Worm (Caenorhabditis elegans) whole organism, L2 larva: ENCODE data around the gene rpl-5.

ENCODE experiments used
- aly-2 ChIP-seq: fragments of 150-350 bp; optimal IDR thresholded peaks from 2 replicates; lab custom pipeline; 2014; ENCODE audit warnings: missing biosample characterization, missing genetic modification characterization
- ama-1 ChIP-seq: fragments of 150-350 bp; optimal IDR thresholded peaks from 2 replicates; lab custom pipeline; 2018; ENCODE audit warnings: inconsistent platforms
- crh-2 ChIP-seq: sonication (generic microtip); optimal IDR thresholded peaks from 2 replicates; lab custom pipeline; 2017; ENCODE audit warnings: missing biosample characterization, missing genetic modification characterization
- elt-3 ChIP-seq: sonication (generic microtip); optimal IDR thresholded peaks from 2 replicates; lab custom pipeline; 2017; ENCODE audit warnings: missing biosample characterization, missing genetic modification characterization
- lin-39 ChIP-seq: fragments of 150-350 bp; optimal IDR thresholded peaks from 2 replicates; lab custom pipeline; 2014; ENCODE audit warnings: missing biosample characterization, missing genetic modification reagents, missing genetic modification characterization
- nhr-12 ChIP-seq: fragments of 150-350 bp; optimal IDR thresholded peaks from 2 replicates; lab custom pipeline; 2014; ENCODE audit warnings: missing biosample characterization, missing genetic modification characterization
- nhr-237 ChIP-seq: fragments of 150-350 bp; optimal IDR thresholded peaks from 2 replicates; lab custom pipeline; 2014; ENCODE audit warnings: missing biosample characterization, missing genetic modification characterization
- skn-1 ChIP-seq: sonication (generic microtip); optimal IDR thresholded peaks from 2 replicates; lab custom pipeline; 2017; ENCODE audit warnings: missing biosample characterization, missing genetic modification characterization
- snpc-4 ChIP-seq: fragments of 150-350 bp; optimal IDR thresholded peaks from 2 replicates; lab custom pipeline; 2014; ENCODE audit warnings: missing biosample characterization, missing genetic modification characterization
- unc-62 ChIP-seq: fragments of 150-350 bp; optimal IDR thresholded peaks from 2 replicates; lab custom pipeline; 2014; ENCODE audit warnings: missing biosample characterization, missing genetic modification reagents, missing genetic modification characterization
- ztf-11 ChIP-seq: sonication (generic microtip); optimal IDR thresholded peaks from 2 replicates; lab custom pipeline; 2017; ENCODE audit warnings: missing biosample characterization, missing genetic modification characterization

DNA sequence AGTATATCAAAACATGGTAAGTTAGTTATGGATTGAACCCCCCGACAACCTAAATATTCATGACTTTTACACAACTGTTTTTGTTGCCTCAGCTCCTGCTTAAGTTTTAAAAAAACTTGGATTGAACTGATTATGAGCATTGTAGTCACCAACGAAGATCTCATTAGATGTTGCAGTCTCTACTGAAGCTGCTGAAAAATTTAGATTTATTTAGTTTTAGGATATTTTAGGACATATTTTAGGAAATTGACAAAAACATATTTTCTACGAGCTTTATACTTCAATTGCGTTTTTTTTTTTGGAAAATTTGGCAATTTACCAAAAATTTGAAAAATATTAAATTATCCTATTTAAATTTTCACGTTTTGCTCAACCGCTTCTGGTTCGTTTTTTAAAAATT, 7.7 kb upstream of the rpl-5 start, which contains the start of gene F54C9.14:
- TF ChIP-seq ama-1 (lab: Kevin White, UChicago) (no peak), skn-1 (tag; lab: Kevin White, UChicago) (no peak), aly-2 (tag; lab: Kevin White, UChicago) (no peak), nhr-12 (no peak), ztf-11 (tag; lab: Kevin White, UChicago) (no peak), unc-62 (GFP tag; lab: Kevin White, UChicago) (no peak), crh-2 (tag; lab: Kevin White, UChicago) (no peak), snpc-4 (no peak), lin-39 (no peak), nhr-237 (no peak), elt-3 (no peak)
